Fruit fly (Drosophila melanogaster) whole organism, pupa: ENCODE measurements around the gene ICA69.

ENCODE experiments used
- CG10348 ChIP-seq: fragments of 200-800 bp; sonication (Bioruptor generic); IDR thresholded peaks from 2 replicates; pipeline ENCODE4 v1.3.6; 2022; ENCODE audit warnings: missing biosample characterization, missing genetic modification characterization
- CG12605 ChIP-seq: fragments of 200-800 bp; sonication (Bioruptor generic); IDR thresholded peaks from 2 replicates; pipeline ENCODE4 v1.3.6; 2022; ENCODE audit warnings: missing biosample characterization, missing genetic modification characterization
- CG14655 ChIP-seq: fragments of 200-800 bp; sonication (Bioruptor generic); optimal IDR thresholded peaks from 3 replicates; lab custom pipeline; 2017; ENCODE audit warnings: mild to moderate bottlenecking, missing biosample characterization, missing genetic modification reagents, missing genetic modification characterization
- CG15710 ChIP-seq: fragments of 200-800 bp; sonication (Bioruptor generic); optimal IDR thresholded peaks from 2 replicates; lab custom pipeline; 2018; ENCODE audit warnings: missing biosample characterization, mild to moderate bottlenecking, missing genetic modification characterization, moderate library complexity
- CG32121 ChIP-seq: fragments of 200-800 bp; sonication (Bioruptor generic); IDR thresholded peaks from 2 replicates; pipeline ENCODE4 v1.3.6; 2022; ENCODE audit warnings: missing biosample characterization, missing genetic modification characterization
- CG4496 ChIP-seq: fragments of 200-800 bp; sonication (Bioruptor generic); IDR thresholded peaks from 3 replicates; pipeline ENCODE4 v1.3.6; 2022; ENCODE audit warnings: missing biosample characterization, missing genetic modification characterization
- CG8301 ChIP-seq: fragments of 200-800 bp; sonication (Bioruptor generic); optimal IDR thresholded peaks from 2 replicates; lab custom pipeline; 2018; ENCODE audit warnings: missing biosample characterization, mild to moderate bottlenecking, missing genetic modification characterization
- Snoo ChIP-seq: fragments of 200-800 bp; sonication (Bioruptor generic); optimal IDR thresholded peaks from 3 replicates; lab custom pipeline; 2017; ENCODE audit warnings: missing biosample characterization, mild to moderate bottlenecking, missing genetic modification characterization, inconsistent platforms
- gl ChIP-seq: fragments of 200-800 bp; sonication (Bioruptor generic); optimal IDR thresholded peaks from 2 replicates; lab custom pipeline; 2018; ENCODE audit warnings: missing biosample characterization, mild to moderate bottlenecking, missing genetic modification characterization

- TF ChIP-seq CG8301 (tag; lab: Kevin White, UChicago), result peak; percentile 61
- TF ChIP-seq CG15710, result peak; percentile 21
- peak; percentile 14 for TF ChIP-seq Snoo
- TF ChIP-seq CG4496 (GFP tag; lab: Robert Waterston, UW), result peak; percentile 81; the same call in 2 of the 3 replicates
- peak; percentile 74 for TF ChIP-seq CG32121 (GFP tag; lab: Robert Waterston, UW)
- TF ChIP-seq CG14655 (GFP tag; lab: Kevin White, UChicago), result no peak
- no peak for TF ChIP-seq CG10348 (GFP tag; lab: Robert Waterston, UW)
- TF ChIP-seq CG12605 (GFP tag; lab: Robert Waterston, UW), result peak; percentile 58
- no peak for TF ChIP-seq gl (tag; lab: Kevin White, UChicago)
Measured at dm6 chr3L:21176935-21177581, 45.8 kb downstream of the ICA69 start.
